Fruit fly (Drosophila melanogaster) whole organism, embryonic: ENCODE data around the gene RhoGAP19D.
A peak's percentile ranks its signal among the peaks of the same experiment; 100 is the strongest.

Source experiments
- ATbp ChIP-seq: fragments of 200-800 bp; sonication (Bioruptor generic); optimal IDR thresholded peaks from 2 replicates; lab custom pipeline; 2017; ENCODE audit warnings: missing biosample characterization, mild to moderate bottlenecking, missing genetic modification characterization, missing genetic modification reagents
- Abd-B ChIP-seq: fragments of 200-800 bp; sonication (Bioruptor generic); optimal IDR thresholded peaks from 2 replicates; lab custom pipeline; 2018; ENCODE audit warnings: missing biosample characterization, mild to moderate bottlenecking, missing genetic modification characterization, moderate library complexity
- Atf-2 ChIP-seq: fragments of 200-800 bp; sonication (Bioruptor generic); optimal IDR thresholded peaks from 2 replicates; lab custom pipeline; 2016; ENCODE audit warnings: missing biosample characterization, missing genetic modification characterization
- Blimp-1 ChIP-seq: fragments of 200-800 bp; sonication (Bioruptor generic); optimal IDR thresholded peaks from 3 replicates; lab custom pipeline; 2018; ENCODE audit warnings: missing biosample characterization, missing genetic modification characterization, mild to moderate bottlenecking, moderate library complexity, missing genetic modification reagents
- CG10431 ChIP-seq: fragments of 200-800 bp; sonication (Bioruptor generic); optimal IDR thresholded peaks from 3 replicates; lab custom pipeline; 2018; ENCODE audit warnings: missing biosample characterization, mild to moderate bottlenecking, missing genetic modification characterization
- CG11456 ChIP-seq: fragments of 200-800 bp; sonication (Bioruptor generic); IDR thresholded peaks from 3 replicates; pipeline ENCODE4 v1.3.6; 2022; ENCODE audit warnings: missing biosample characterization, missing genetic modification characterization
- CG11560 ChIP-seq: fragments of 200-800 bp; sonication (Bioruptor generic); IDR thresholded peaks from 3 replicates; pipeline ENCODE4 v1.3.6; 2022; ENCODE audit warnings: missing biosample characterization, missing genetic modification characterization
- CG11696 ChIP-seq: fragments of 200-800 bp; sonication (Bioruptor generic); IDR thresholded peaks from 2 replicates; pipeline ENCODE4 v1.3.6; 2022; ENCODE audit warnings: missing biosample characterization, missing genetic modification characterization
- CG13624 ChIP-seq: fragments of 200-800 bp; sonication (Bioruptor generic); optimal IDR thresholded peaks from 2 replicates; lab custom pipeline; 2016; ENCODE audit warnings: missing biosample characterization, missing genetic modification characterization
- CG15514 ChIP-seq: fragments of 200-800 bp; sonication (Bioruptor generic); optimal IDR thresholded peaks from 3 replicates; lab custom pipeline; 2017; ENCODE audit warnings: missing biosample characterization, missing genetic modification characterization, mild to moderate bottlenecking, moderate library complexity, missing genetic modification reagents
- CG16813 ChIP-seq: fragments of 200-800 bp; sonication (Bioruptor generic); IDR thresholded peaks from 3 replicates; pipeline ENCODE4 v1.3.6; 2022; ENCODE audit warnings: missing biosample characterization, missing genetic modification characterization; ENCODE audit not compliant: partially characterized antibody
- CG18011 ChIP-seq: fragments of 200-800 bp; sonication (Bioruptor generic); optimal IDR thresholded peaks from 2 replicates; lab custom pipeline; 2017; ENCODE audit warnings: missing biosample characterization, missing genetic modification characterization, mild to moderate bottlenecking, moderate library complexity, missing genotype
- CG3065 ChIP-seq: fragments of 200-800 bp; sonication (Bioruptor generic); optimal IDR thresholded peaks from 2 replicates; lab custom pipeline; 2016; ENCODE audit warnings: missing biosample characterization, missing genetic modification characterization
- CG3407 ChIP-seq: fragments of 200-800 bp; sonication (Bioruptor generic); optimal IDR thresholded peaks from 2 replicates; lab custom pipeline; 2018; ENCODE audit warnings: missing biosample characterization, mild to moderate bottlenecking, missing genetic modification characterization
- CG3838 ChIP-seq: fragments of 200-800 bp; sonication (Bioruptor generic); optimal IDR thresholded peaks from 3 replicates; lab custom pipeline; 2016; ENCODE audit warnings: missing biosample characterization, missing genetic modification characterization
- CG5953 ChIP-seq: fragments of 200-800 bp; sonication (Bioruptor generic); IDR thresholded peaks from 2 replicates; pipeline ENCODE4 v1.3.6; 2022; ENCODE audit warnings: missing biosample characterization, missing genetic modification characterization
- CG6654 ChIP-seq: fragments of 200-800 bp; sonication (Bioruptor generic); optimal IDR thresholded peaks from 2 replicates; lab custom pipeline; 2017; ENCODE audit warnings: missing biosample characterization, mild to moderate bottlenecking, missing genetic modification characterization
- CG6765 ChIP-seq: fragments of 200-800 bp; sonication (Bioruptor generic); optimal IDR thresholded peaks from 3 replicates; lab custom pipeline; 2017; ENCODE audit warnings: missing biosample characterization, mild to moderate bottlenecking, missing genetic modification characterization
- CG8478 ChIP-seq: fragments of >200 bp; optimal IDR thresholded peaks from 2 replicates; lab custom pipeline; 2018
- CG8924 ChIP-seq: fragments of 200-800 bp; optimal IDR thresholded peaks from 3 replicates; lab custom pipeline; 2019; ENCODE audit warnings: missing biosample characterization, mild to moderate bottlenecking, missing genetic modification characterization, moderate library complexity
- CG9215 ChIP-seq: fragments of 200-800 bp; sonication (Bioruptor generic); IDR thresholded peaks from 2 replicates; pipeline ENCODE4 v1.3.6; 2022; ENCODE audit warnings: missing biosample characterization, missing genetic modification characterization
- CG9609 ChIP-seq: fragments of 200-800 bp; sonication (Bioruptor generic); optimal IDR thresholded peaks from 3 replicates; lab custom pipeline; 2016; ENCODE audit warnings: missing biosample characterization, missing genetic modification characterization
- Dek ChIP-seq: fragments of 200-800 bp; sonication (Bioruptor generic); optimal IDR thresholded peaks from 3 replicates; lab custom pipeline; 2019; ENCODE audit warnings: missing biosample characterization, mild to moderate bottlenecking, missing genetic modification characterization, moderate library complexity
- Dp ChIP-seq: fragments of 200-800 bp; sonication (Bioruptor generic); optimal IDR thresholded peaks from 2 replicates; lab custom pipeline; 2018; ENCODE audit warnings: missing biosample characterization, mild to moderate bottlenecking, missing genetic modification characterization, moderate library complexity
- E2f2 ChIP-seq: fragments of 200-800 bp; sonication (Bioruptor generic); IDR thresholded peaks from 2 replicates; pipeline ENCODE4 v1.3.6; 2022; ENCODE audit warnings: missing biosample characterization, missing genetic modification characterization
- ERR ChIP-seq: fragments of 200-800 bp; sonication (Bioruptor generic); optimal IDR thresholded peaks from 2 replicates; lab custom pipeline; 2016; ENCODE audit warnings: missing biosample characterization, missing genetic modification characterization
- Elba2 ChIP-seq: fragments of 200-800 bp; sonication (Bioruptor generic); optimal IDR thresholded peaks from 3 replicates; lab custom pipeline; 2016; ENCODE audit warnings: missing biosample characterization, missing genetic modification characterization
- Hmr ChIP-seq: fragments of 200-800 bp; sonication (Bioruptor generic); optimal IDR thresholded peaks from 3 replicates; lab custom pipeline; 2017; ENCODE audit warnings: mild to moderate bottlenecking, missing biosample characterization, missing genetic modification reagents, missing genetic modification characterization
- NC2β ChIP-seq: fragments of 200-800 bp; sonication (Bioruptor generic); optimal IDR thresholded peaks from 2 replicates; lab custom pipeline; 2016; ENCODE audit warnings: missing biosample characterization, missing genetic modification characterization
- Oli ChIP-seq: fragments of 200-800 bp; sonication (Bioruptor generic); optimal IDR thresholded peaks from 2 replicates; lab custom pipeline; 2018; ENCODE audit warnings: missing biosample characterization, mild to moderate bottlenecking, missing genetic modification characterization, moderate library complexity
- Ssrp ChIP-seq: fragments of 200-800 bp; sonication (Bioruptor generic); optimal IDR thresholded peaks from 2 replicates; lab custom pipeline; 2018; ENCODE audit warnings: missing biosample characterization, mild to moderate bottlenecking, missing genetic modification characterization, moderate library complexity
- dan ChIP-seq: fragments of 200-800 bp; sonication (Bioruptor generic); IDR thresholded peaks from 2 replicates; pipeline ENCODE4 v1.3.6; 2022; ENCODE audit warnings: missing biosample characterization, missing genetic modification characterization
- dpn ChIP-seq, 2 experiments: fragments of 200-800 bp; sonication (Bioruptor generic); optimal IDR thresholded peaks; 3 replicates each; lab custom pipeline; 2016; ENCODE audit warnings: missing biosample characterization in 2 of 2, missing genetic modification characterization in 2 of 2
- eyg ChIP-seq: fragments of 200-800 bp; sonication (Bioruptor generic); optimal IDR thresholded peaks from 3 replicates; lab custom pipeline; 2016; ENCODE audit warnings: missing biosample characterization, missing genetic modification characterization
- fd3F ChIP-seq: fragments of 200-800 bp; sonication (Bioruptor generic); optimal IDR thresholded peaks from 2 replicates; lab custom pipeline; 2018; ENCODE audit warnings: missing biosample characterization, mild to moderate bottlenecking, missing genetic modification characterization, moderate library complexity
- gcm2 ChIP-seq: fragments of 200-800 bp; sonication (Bioruptor generic); optimal IDR thresholded peaks from 2 replicates; lab custom pipeline; 2016; ENCODE audit warnings: missing biosample characterization, missing genetic modification characterization
- gsb ChIP-seq: fragments of 200-800 bp; sonication (Bioruptor generic); IDR thresholded peaks from 2 replicates; pipeline ENCODE4 v1.3.6; 2022; ENCODE audit warnings: missing biosample characterization, missing genetic modification characterization
- h ChIP-seq: fragments of >200 bp; optimal IDR thresholded peaks from 2 replicates; lab custom pipeline; 2017
- insv ChIP-seq, 2 experiments: fragments of 200-800 bp; sonication (Bioruptor generic); optimal IDR thresholded peaks; 3 replicates each; lab custom pipeline; 2016 to 2018; ENCODE audit warnings: missing biosample characterization in 2 of 2, missing genetic modification characterization in 2 of 2
- inv ChIP-seq: fragments of 200-800 bp; sonication (Bioruptor generic); IDR thresholded peaks from 2 replicates; pipeline ENCODE4 v1.3.6; 2022; ENCODE audit warnings: missing biosample characterization, missing genetic modification characterization; ENCODE audit not compliant: partially characterized antibody
- lab ChIP-seq: fragments of 200-800 bp; sonication (Bioruptor generic); optimal IDR thresholded peaks from 3 replicates; lab custom pipeline; 2017; ENCODE audit warnings: missing biosample characterization, missing genetic modification characterization, mild to moderate bottlenecking, moderate library complexity, missing genetic modification reagents
- lilli ChIP-seq: fragments of 200-800 bp; sonication (Bioruptor generic); optimal IDR thresholded peaks from 3 replicates; lab custom pipeline; 2016; ENCODE audit warnings: missing biosample characterization, missing genetic modification characterization
- lov ChIP-seq, 2 experiments: fragments of 200-800 bp in 1 of 2; fragments of >200 bp in 1 of 2; sonication (Bioruptor generic) in 1 of 2; IDR thresholded peaks in 1 of 2; optimal IDR thresholded peaks in 1 of 2; 2 replicates in 1 of 2; 3 replicates in 1 of 2; pipeline versions ENCODE4 v1.3.6 to Lab custom; 2017 to 2022; ENCODE audit warnings: missing biosample characterization in 1 of 2, missing genetic modification characterization in 1 of 2
- nau ChIP-seq: fragments of 200-800 bp; sonication (Bioruptor generic); optimal IDR thresholded peaks from 3 replicates; lab custom pipeline; 2017; ENCODE audit warnings: missing biosample characterization, mild to moderate bottlenecking, missing genetic modification characterization, missing genetic modification reagents
- otp ChIP-seq: fragments of 200-800 bp; sonication (Bioruptor generic); IDR thresholded peaks from 3 replicates; pipeline ENCODE4, ENCODE4 v1.3.6; 2022; ENCODE audit warnings: missing biosample characterization, missing genetic modification characterization
- sc ChIP-seq, 3 experiments: fragments of >200 bp in 2 of 3; fragments of 200-800 bp in 1 of 3; sonication (Bioruptor generic) in 1 of 3; optimal IDR thresholded peaks; 2 replicates in 2 of 3; 3 replicates in 1 of 3; lab custom pipeline; 2017; ENCODE audit warnings: mild to moderate bottlenecking in 1 of 3, missing biosample characterization in 1 of 3, missing genetic modification characterization in 1 of 3, missing genetic modification reagents in 1 of 3
- slbo ChIP-seq: fragments of 200-800 bp; sonication (Bioruptor generic); IDR thresholded peaks from 2 replicates; pipeline ENCODE4 v1.3.6; 2022; ENCODE audit warnings: missing biosample characterization, missing genetic modification characterization
- wor ChIP-seq: fragments of 200-800 bp; sonication (Bioruptor generic); IDR thresholded peaks from 2 replicates; pipeline ENCODE4 v1.3.6; 2022; ENCODE audit warnings: missing biosample characterization, missing genetic modification characterization
- zen ChIP-seq: fragments of 200-800 bp; sonication (Bioruptor generic); optimal IDR thresholded peaks from 3 replicates; lab custom pipeline; 2018; ENCODE audit warnings: missing biosample characterization, mild to moderate bottlenecking, missing genetic modification characterization, moderate library complexity

RhoGAP19D gene

DNA sequence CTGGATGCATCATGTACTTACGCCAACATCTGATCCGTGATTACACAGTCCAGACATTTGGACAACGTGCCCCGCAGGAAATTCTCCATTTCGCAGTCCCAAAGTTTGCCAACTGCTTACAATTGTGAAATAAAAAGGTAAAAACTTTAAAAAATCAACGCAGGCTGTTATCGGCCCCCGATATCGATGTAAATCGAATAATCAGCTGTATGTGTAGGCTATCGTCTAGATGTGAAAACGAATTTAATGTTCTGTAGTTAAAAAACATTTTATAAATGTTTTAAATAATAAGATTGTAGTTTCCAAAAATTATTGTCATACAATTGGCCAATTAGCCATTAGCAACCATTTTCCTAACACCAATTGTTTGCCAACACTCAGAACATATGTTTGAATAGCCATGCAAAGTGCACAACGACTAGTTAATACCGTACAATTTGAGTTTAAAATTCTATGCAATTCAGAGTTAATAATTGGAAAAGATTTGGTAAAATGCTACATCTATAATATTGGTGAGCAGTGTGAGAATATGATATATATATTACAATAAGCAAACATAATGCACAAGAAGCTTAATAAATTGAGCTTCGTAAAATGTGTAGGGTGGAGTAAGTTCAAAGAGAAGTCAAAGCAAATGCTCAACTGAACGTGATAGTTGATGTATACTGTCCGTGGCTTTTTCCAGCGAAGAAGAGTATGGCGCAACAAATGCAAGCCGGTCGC, 80.9 kb downstream of the RhoGAP19D start, which contains the start of the genes CG11710 and mal (continued):
- TF ChIP-seq CG6654 (GFP tag; lab: Kevin White, UChicago) (peak; percentile 58), NC2β (GFP tag; lab: Kevin White, UChicago) (peak; percentile 38), CG10431 (GFP tag; lab: Kevin White, UChicago) (no peak), E2f2 (GFP tag; lab: Robert Waterston, UW) (peak; percentile 39; the same call in 1 of the 2 replicates), ERR (GFP tag; lab: Kevin White, UChicago) (no peak), zen (tag; lab: Kevin White, UChicago) (peak; percentile 42), Abd-B (GFP tag; lab: Kevin White, UChicago) (peak; percentile 85), lab (GFP tag; lab: Kevin White, UChicago) (no peak), Oli (tag; lab: Kevin White, UChicago) (no peak), dan (GFP tag; lab: Robert Waterston, UW) (no peak), otp (GFP tag; lab: Robert Waterston, UW) (no peak), CG8924 (tag; lab: Kevin White, UChicago) (peak; percentile 82), lov (optimal IDR thresholded peaks at IDR 0.05; lab: Kevin White, UChicago) (no peak), lov (GFP tag; IDR thresholded peaks at IDR 0.05; lab: Robert Waterston, UW) (no peak), Elba2 (GFP tag; lab: Kevin White, UChicago) (no peak), fd3F (GFP tag; lab: Kevin White, UChicago) (peak; percentile 64), slbo (GFP tag; lab: Robert Waterston, UW) (peak; percentile 73), h (lab: Kevin White, UChicago) (no peak), gcm2 (GFP tag; lab: Kevin White, UChicago) (no peak), wor (GFP tag; lab: Robert Waterston, UW) (peak; percentile 62), CG9215 (peak; percentile 79), CG8478 (no peak), sc (optimal IDR thresholded peaks at IDR 0.05; lab: Kevin White, UChicago) (no peak), sc (GFP tag; optimal IDR thresholded peaks at IDR 0.05; lab: Kevin White, UChicago) (no peak), CG18011 (GFP tag; lab: Kevin White, UChicago) (peak; percentile 45), gsb (GFP tag; lab: Robert Waterston, UW) (no peak), inv (GFP tag; lab: Robert Waterston, UW) (no peak), Dp (GFP tag; lab: Kevin White, UChicago) (peak; percentile 12), ATbp (GFP tag; lab: Kevin White, UChicago) (no peak), nau (GFP tag; lab: Kevin White, UChicago) (no peak), CG3838 (GFP tag; lab: Kevin White, UChicago) (peak; percentile 47), CG11456 (GFP tag; lab: Robert Waterston, UW) (peak; percentile 64; the same call in 2 of the 3 replicates), CG11696 (GFP tag; lab: Robert Waterston, UW) (no peak), CG9609 (GFP tag; lab: Kevin White, UChicago) (peak; percentile 37), CG5953 (GFP tag; lab: Robert Waterston, UW) (no peak), dpn (GFP tag; optimal IDR thresholded peaks at IDR 0.05; lab: Kevin White, UChicago) (peak; percentile 67 to 78), Atf-2 (GFP tag; lab: Kevin White, UChicago) (peak; percentile 40), eyg (GFP tag; lab: Kevin White, UChicago) (peak; percentile 71), insv (GFP tag; optimal IDR thresholded peaks at IDR 0.05; lab: Kevin White, UChicago) (peak in 1 of 2 experiments; percentile 7), CG3407 (GFP tag; lab: Kevin White, UChicago) (no peak), Ssrp (tag; lab: Kevin White, UChicago) (no peak), lilli (peak; percentile 75), CG16813 (GFP tag; lab: Robert Waterston, UW) (peak; percentile 35; the same call in 1 of the 3 replicates), CG15514 (peak; percentile 54), CG13624 (GFP tag; lab: Kevin White, UChicago) (peak; percentile 88), CG11560 (tag; lab: Robert Waterston, UW) (peak; percentile 86; the same call in 2 of the 3 replicates), CG6765 (peak; percentile 72), CG3065 (no peak), Blimp-1 (peak; percentile 79), Hmr (GFP tag; lab: Kevin White, UChicago) (no peak), Dek (tag; lab: Kevin White, UChicago) (peak; percentile 65)
